Worm (Caenorhabditis elegans): ENCODE measurements around the gene nkb-3.

nkb-3 gene

DNA sequence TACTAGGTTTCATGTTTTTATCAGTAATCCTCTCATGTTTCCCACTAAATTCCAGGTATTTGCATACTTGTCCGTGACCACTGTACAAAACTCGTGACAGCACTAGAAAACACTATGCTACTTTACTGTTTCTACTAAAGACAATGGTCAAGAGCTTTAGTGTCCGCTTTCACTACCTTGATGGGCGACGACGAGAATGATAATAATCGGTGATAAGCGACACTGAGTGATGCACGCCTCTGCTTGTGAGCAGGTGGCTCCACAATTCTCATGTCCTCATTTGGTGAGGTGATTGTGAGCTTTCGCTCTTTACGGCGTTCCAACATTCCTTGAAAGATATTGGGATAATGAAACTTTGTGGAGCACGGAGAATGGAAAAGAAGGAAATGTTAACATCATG lies 32.9 kb upstream of the nkb-3 start (continued):
- TF ChIP-seq dmd-8 (GFP tag; IDR thresholded peaks at IDR 0.05) = no peak
- TF ChIP-seq nhr-11 (tag; optimal IDR thresholded peaks at IDR 0.05) = no peak
- no peak for TF ChIP-seq ztf-11 (tag; optimal IDR thresholded peaks at IDR 0.05)
- peak; percentile 73 for TF ChIP-seq hlh-11 (tag; optimal IDR thresholded peaks at IDR 0.05)
- TF ChIP-seq nhr-102 (tag; optimal IDR thresholded peaks at IDR 0.05) = no peak
- no peak for TF ChIP-seq mep-1 (tag; optimal IDR thresholded peaks at IDR 0.05)
- TF ChIP-seq hlh-30 (tag; optimal IDR thresholded peaks at IDR 0.05; ENCODE audit: insufficient read depth) = peak; percentile 42
- peak; percentile 65 for TF ChIP-seq dve-1 (tag; optimal IDR thresholded peaks at IDR 0.05; ENCODE audit: insufficient read depth)
- no peak for TF ChIP-seq lir-3 (tag; optimal IDR thresholded peaks at IDR 0.05)
- no peak for TF ChIP-seq daf-16 (GFP tag; optimal IDR thresholded peaks at IDR 0.05)
- peak; percentile 33 for TF ChIP-seq daf-16 (tag; optimal IDR thresholded peaks at IDR 0.05)
- peak; percentile 24 for TF ChIP-seq pqm-1 (tag; optimal IDR thresholded peaks at IDR 0.05)
- no peak for TF ChIP-seq F26F4.8 (GFP tag; conservative IDR thresholded peaks at IDR 0.05)
- TF ChIP-seq tra-1 (GFP tag; IDR thresholded peaks at IDR 0.05) = no peak
- TF ChIP-seq zip-11 (GFP tag; IDR thresholded peaks at IDR 0.05) = no peak
- no peak for TF ChIP-seq T26A8.4 (GFP tag; IDR thresholded peaks at IDR 0.05)
- TF ChIP-seq mes-2 (tag; optimal IDR thresholded peaks at IDR 0.05; ENCODE audit: poor library complexity, severe bottlenecking) = no peak
- TF ChIP-seq duxl-1 (tag; optimal IDR thresholded peaks at IDR 0.05; ENCODE audit: poor library complexity) = no peak
- TF ChIP-seq egl-27 (tag; optimal IDR thresholded peaks at IDR 0.05) = no peak

- peak; percentile 56 for TF ChIP-seq set-16 (GFP tag; IDR thresholded peaks at IDR 0.05)
Observed at ce11 chrX:13795879-13796278, 25.5 kb upstream of the nkb-3 start.

DNA sequence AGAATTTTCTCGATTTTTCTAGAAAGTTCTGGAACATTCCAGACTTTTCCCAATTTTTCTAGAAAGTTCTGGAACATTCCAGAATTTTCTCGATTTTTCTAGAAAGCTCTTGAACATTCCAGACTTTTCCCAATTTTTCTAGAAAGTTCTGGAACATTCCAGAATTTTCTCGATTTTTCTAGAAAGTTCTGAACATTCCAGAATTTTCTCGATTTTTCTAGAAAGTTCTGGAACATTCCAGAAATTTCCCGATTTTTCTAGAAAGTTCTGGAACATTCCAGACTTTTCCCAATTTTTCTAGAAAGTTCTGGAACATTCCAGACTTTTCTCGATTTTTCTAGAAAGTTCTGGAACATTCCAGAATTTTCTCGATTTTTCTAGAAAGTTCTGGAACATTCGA lies 25.0 kb upstream of the nkb-3 start:
- peak; percentile 10; the same call in 1 of the 2 replicates for TF ChIP-seq mdt-29 (GFP tag; IDR thresholded peaks at IDR 0.05)
- 0 out of 4 replicates have a peak, but pooled peaks of 1 of the 2 experiments have one; percentile 12 for TF ChIP-seq madf-5 (GFP tag; IDR thresholded peaks at IDR 0.05)

DNA sequence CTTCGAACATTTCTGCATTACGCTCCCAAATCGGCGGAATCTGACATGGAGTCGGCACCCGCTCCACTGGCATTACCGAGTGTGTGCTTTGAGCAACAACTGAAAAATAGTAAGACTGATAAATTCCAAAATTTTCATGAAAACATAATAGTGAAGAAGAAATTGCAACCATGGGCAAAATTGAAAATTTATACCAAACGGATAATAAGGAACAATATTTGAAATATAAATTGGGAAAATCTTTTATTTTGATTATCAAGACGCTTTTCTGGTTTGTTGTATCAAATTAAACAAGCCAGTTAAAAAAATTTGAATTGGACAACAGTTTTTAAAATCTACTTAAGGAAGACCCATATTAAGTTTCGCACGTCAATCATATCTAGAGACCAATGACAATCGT lies 23.2 kb upstream of the nkb-3 start, which contains the start of gene ZK1086.2:
Gene ZK1086.2, minus strand, starts transcription at position 101 of the 400 bp plus-strand sequence.
- no peak for TF ChIP-seq ceh-32 (tag; optimal IDR thresholded peaks at IDR 0.05; ENCODE audit: poor library complexity)
- no peak for TF ChIP-seq cey-2 (tag; optimal IDR thresholded peaks at IDR 0.05; ENCODE audit: borderline replicate concordance, insufficient read depth)
- no peak for TF ChIP-seq jun-1 (tag; optimal IDR thresholded peaks at IDR 0.05)
- TF ChIP-seq spr-1 (tag; optimal IDR thresholded peaks at IDR 0.05) = no peak
- TF ChIP-seq nhr-48 (tag; optimal IDR thresholded peaks at IDR 0.05) = no peak
- TF ChIP-seq ceh-28 (tag; optimal IDR thresholded peaks at IDR 0.05) = no peak
- TF ChIP-seq F37D6.2 (tag; optimal IDR thresholded peaks at IDR 0.05) = no peak
- TF ChIP-seq unc-39 (tag; optimal IDR thresholded peaks at IDR 0.05) = no peak
- no peak for TF ChIP-seq lin-13 (GFP tag; optimal IDR thresholded peaks at IDR 0.05)
- TF ChIP-seq spr-3 (GFP tag; optimal IDR thresholded peaks at IDR 0.05) = no peak
- no peak for TF ChIP-seq ztf-11 (tag; optimal IDR thresholded peaks at IDR 0.05)

DNA sequence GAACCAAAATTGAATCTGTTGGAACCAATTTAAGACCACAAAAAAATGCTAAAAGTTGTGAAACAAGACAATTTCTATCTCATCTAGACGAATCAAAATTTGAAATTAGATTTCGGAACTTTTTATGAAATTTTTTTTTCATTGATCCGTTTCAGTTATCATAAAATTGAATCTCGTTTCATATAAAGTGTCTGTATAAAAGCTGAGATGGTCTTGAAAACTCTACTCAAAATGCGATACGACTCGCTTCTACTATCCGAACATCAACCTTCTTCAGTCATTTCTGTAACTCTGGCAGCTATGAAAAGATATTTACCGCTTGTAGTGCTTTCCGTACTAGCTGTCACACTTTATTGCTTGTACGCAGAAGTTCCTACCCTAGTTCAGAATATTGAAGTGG lies 20.2 kb upstream of the nkb-3 start, which contains the start of gene ZK1086.3:
Gene ZK1086.3, plus strand, starts transcription at position 301 of the 400 bp plus-strand sequence.
- TF ChIP-seq F37D6.2 (tag; optimal IDR thresholded peaks at IDR 0.05) (no peak), mdt-29 (GFP tag; IDR thresholded peaks at IDR 0.05) (no peak), gei-8 (GFP tag; optimal IDR thresholded peaks at IDR 0.05) (no peak), F44E2.7 (GFP tag; IDR thresholded peaks at IDR 0.05) (no peak), T20F7.1 (GFP tag; optimal IDR thresholded peaks at IDR 0.05) (no peak), fos-1 (tag; optimal IDR thresholded peaks at IDR 0.05) (no peak)
